Worm (Caenorhabditis elegans) whole organism, L4 larva: ENCODE data around the gene chw-1.
A peak's percentile ranks its signal among the peaks of the same experiment; 100 is the strongest.

ENCODE experiments used
- T20F7.1 ChIP-seq: fragments of 200-800 bp; sonication (Bioruptor generic); optimal IDR thresholded peaks from 2 replicates; lab custom pipeline; 2018; ENCODE audit warnings: mild to moderate bottlenecking, missing genetic modification characterization, missing compliant biosample characterization
- Y48G9A.11 ChIP-seq: fragments of 200-800 bp; sonication (Bioruptor generic); IDR thresholded peaks from 2 replicates; pipeline ENCODE4 v1.3.6; 2022; ENCODE audit warnings: missing genetic modification reagents, missing genetic modification characterization, missing compliant biosample characterization
- Y5F2A.4 ChIP-seq: fragments of 200-800 bp; sonication (Bioruptor generic); optimal IDR thresholded peaks from 2 replicates; lab custom pipeline; 2018; ENCODE audit warnings: mild to moderate bottlenecking, missing genetic modification characterization, missing compliant biosample characterization
- aha-1 ChIP-seq: fragments of 150-350 bp; peaks from one replicate; lab custom pipeline; 2014; ENCODE audit warnings: missing biosample characterization, missing genetic modification characterization
- aly-2 ChIP-seq: sonication (generic microtip); optimal IDR thresholded peaks from 2 replicates; lab custom pipeline; 2018; ENCODE audit warnings: missing biosample characterization, missing genetic modification characterization
- ama-1 ChIP-seq: fragments of 150-350 bp; optimal IDR thresholded peaks from 2 replicates; lab custom pipeline; 2014; ENCODE audit warnings: inconsistent platforms, mixed read lengths
- ces-1 ChIP-seq: fragments of 150-350 bp; sonication (generic microtip); optimal IDR thresholded peaks from 4 replicates; lab custom pipeline; 2014; ENCODE audit warnings: missing biosample characterization, missing genetic modification reagents, missing genetic modification characterization
- daf-16 ChIP-seq, 3 experiments: sonication (generic microtip); optimal IDR thresholded peaks; 2 replicates each; lab custom pipeline; 2016 to 2017; ENCODE audit warnings: missing genetic modification characterization in 3 of 3, missing genetic modification reagents in 3 of 3, mild to moderate bottlenecking in 2 of 3, missing compliant biosample characterization in 2 of 3, missing biosample characterization in 1 of 3, moderate library complexity in 1 of 3
- daf-19 ChIP-seq: fragments of 200-800 bp; sonication (Bioruptor generic); conservative IDR thresholded peaks from 2 replicates; pipeline ENCODE4 v1.3.6; 2022; ENCODE audit warnings: missing genetic modification characterization, missing compliant biosample characterization
- dpl-1 ChIP-seq: fragments of 150-350 bp; optimal IDR thresholded peaks from 2 replicates; lab custom pipeline; 2014; ENCODE audit warnings: missing biosample characterization, missing genetic modification reagents, missing genetic modification characterization
- duxl-1 ChIP-seq: sonication (generic microtip); optimal IDR thresholded peaks from 2 replicates; lab custom pipeline; 2016; ENCODE audit warnings: mild to moderate bottlenecking, missing genetic modification characterization, moderate library complexity, missing compliant biosample characterization; ENCODE audit not compliant: poor library complexity
- fkh-10 ChIP-seq: fragments of 150-350 bp; optimal IDR thresholded peaks from 2 replicates; lab custom pipeline; 2014; ENCODE audit warnings: missing biosample characterization, missing genetic modification reagents, missing genetic modification characterization
- fos-1 ChIP-seq: fragments of 150-350 bp; optimal IDR thresholded peaks from 2 replicates; lab custom pipeline; 2014; ENCODE audit warnings: missing biosample characterization, missing genetic modification characterization
- gei-8 ChIP-seq: fragments of 200-800 bp; sonication (Bioruptor generic); optimal IDR thresholded peaks from 2 replicates; lab custom pipeline; 2018; ENCODE audit warnings: mild to moderate bottlenecking, missing genetic modification characterization, missing compliant biosample characterization
- hlh-11 ChIP-seq: fragments of 200-800 bp; sonication (Bioruptor generic); optimal IDR thresholded peaks from 2 replicates; lab custom pipeline; 2018; ENCODE audit warnings: mild to moderate bottlenecking, missing genetic modification characterization, missing compliant biosample characterization
- hlh-30 ChIP-seq: sonication (generic microtip); optimal IDR thresholded peaks from 2 replicates; lab custom pipeline; 2017; ENCODE audit warnings: antibody characterized with exemption, mild to moderate bottlenecking, missing genetic modification characterization, missing compliant biosample characterization; ENCODE audit not compliant: insufficient read depth
- lin-1 ChIP-seq: fragments of 200-800 bp; sonication (Bioruptor generic); IDR thresholded peaks from 2 replicates; pipeline ENCODE4 v1.3.6; 2022; ENCODE audit warnings: missing genetic modification reagents, missing genetic modification characterization, missing compliant biosample characterization
- lin-13 ChIP-seq: fragments of 150-350 bp; optimal IDR thresholded peaks from 2 replicates; lab custom pipeline; 2014; ENCODE audit warnings: missing biosample characterization, missing genetic modification reagents, missing genetic modification characterization
- lir-3 ChIP-seq: sonication (generic microtip); optimal IDR thresholded peaks from 2 replicates; lab custom pipeline; 2016; ENCODE audit warnings: mild to moderate bottlenecking, missing genetic modification characterization, missing compliant biosample characterization
- mdl-1 ChIP-seq, 2 experiments: fragments of 150-350 bp in 1 of 2; sonication (generic microtip) in 1 of 2; optimal IDR thresholded peaks; 2 replicates each; lab custom pipeline; 2014 to 2017; ENCODE audit warnings: missing biosample characterization in 2 of 2, missing genetic modification characterization in 2 of 2
- mes-2 ChIP-seq: sonication (generic microtip); optimal IDR thresholded peaks from 2 replicates; lab custom pipeline; 2016; ENCODE audit warnings: missing genotype, mild to moderate bottlenecking, missing genetic modification characterization, missing compliant biosample characterization; ENCODE audit not compliant: poor library complexity, severe bottlenecking
- nhr-10 ChIP-seq: fragments of 150-350 bp; optimal IDR thresholded peaks from 2 replicates; lab custom pipeline; 2014; ENCODE audit warnings: missing biosample characterization, missing genetic modification characterization
- nhr-11 ChIP-seq: fragments of 150-350 bp; optimal IDR thresholded peaks from 2 replicates; lab custom pipeline; 2014; ENCODE audit warnings: missing biosample characterization, missing genetic modification characterization
- nhr-25 ChIP-seq: sonication (generic microtip); optimal IDR thresholded peaks from 2 replicates; lab custom pipeline; 2017; ENCODE audit warnings: missing genetic modification characterization, mild to moderate bottlenecking, missing compliant biosample characterization, antibody characterized with exemption, moderate library complexity, borderline replicate concordance; ENCODE audit not compliant: insufficient read depth
- nhr-48 ChIP-seq: sonication (generic microtip); optimal IDR thresholded peaks from 2 replicates; lab custom pipeline; 2016; ENCODE audit warnings: mild to moderate bottlenecking, missing genetic modification characterization, missing compliant biosample characterization
- pha-4 ChIP-seq, 2 experiments: fragments of 150-350 bp in 1 of 2; fragments of 200-800 bp in 1 of 2; sonication (Bioruptor generic) in 1 of 2; IDR thresholded peaks in 1 of 2; optimal IDR thresholded peaks in 1 of 2; 2 replicates each; pipeline versions ENCODE4 v1.3.6 to Lab custom; 2014 to 2022; ENCODE audit warnings: missing genetic modification characterization in 2 of 2, missing genetic modification reagents in 2 of 2, missing biosample characterization in 1 of 2, missing compliant biosample characterization in 1 of 2
- php-3 ChIP-seq: fragments of 200-800 bp; sonication (Bioruptor generic); IDR thresholded peaks from 2 replicates; pipeline ENCODE4 v1.3.6; 2022; ENCODE audit warnings: missing genetic modification reagents, missing genetic modification characterization, missing compliant biosample characterization
- sdz-12 ChIP-seq: fragments of 200-800 bp; sonication (Bioruptor generic); optimal IDR thresholded peaks from 2 replicates; lab custom pipeline; 2018; ENCODE audit warnings: mild to moderate bottlenecking, missing genetic modification characterization, missing compliant biosample characterization
- snpc-4 ChIP-seq: fragments of 150-350 bp; optimal IDR thresholded peaks from 2 replicates; lab custom pipeline; 2014; ENCODE audit warnings: missing biosample characterization, missing genetic modification characterization
- tag-97 ChIP-seq: fragments of 200-800 bp; sonication (Bioruptor generic); IDR thresholded peaks from 2 replicates; pipeline ENCODE4 v1.3.6; 2022; ENCODE audit warnings: missing genetic modification characterization, missing compliant biosample characterization
- unc-39 ChIP-seq: sonication (generic microtip); optimal IDR thresholded peaks from 2 replicates; lab custom pipeline; 2017; ENCODE audit warnings: missing biosample characterization, missing genetic modification characterization
- unc-62 ChIP-seq, 3 experiments: fragments of 150-350 bp in 1 of 3; sonication (generic microtip); optimal IDR thresholded peaks in 2 of 3; peaks in 1 of 3; 1 replicate in 1 of 3; 2 replicates in 2 of 3; lab custom pipeline; 2014 to 2017; ENCODE audit warnings: missing biosample characterization in 3 of 3, missing genetic modification characterization in 3 of 3, missing genetic modification reagents in 3 of 3, missing genotype in 1 of 3
- zfp-2 ChIP-seq: sonication (generic microtip); optimal IDR thresholded peaks from 2 replicates; lab custom pipeline; 2016; ENCODE audit warnings: mild to moderate bottlenecking, missing genetic modification characterization, missing compliant biosample characterization
- zip-11 ChIP-seq: fragments of 200-800 bp; sonication (Bioruptor generic); IDR thresholded peaks from 2 replicates; pipeline ENCODE4 v1.3.6; 2022; ENCODE audit warnings: missing genetic modification characterization, missing compliant biosample characterization
- zip-2 ChIP-seq: fragments of 150-350 bp; optimal IDR thresholded peaks from 2 replicates; lab custom pipeline; 2014; ENCODE audit warnings: missing biosample characterization, missing genetic modification characterization

chw-1 gene

DNA sequence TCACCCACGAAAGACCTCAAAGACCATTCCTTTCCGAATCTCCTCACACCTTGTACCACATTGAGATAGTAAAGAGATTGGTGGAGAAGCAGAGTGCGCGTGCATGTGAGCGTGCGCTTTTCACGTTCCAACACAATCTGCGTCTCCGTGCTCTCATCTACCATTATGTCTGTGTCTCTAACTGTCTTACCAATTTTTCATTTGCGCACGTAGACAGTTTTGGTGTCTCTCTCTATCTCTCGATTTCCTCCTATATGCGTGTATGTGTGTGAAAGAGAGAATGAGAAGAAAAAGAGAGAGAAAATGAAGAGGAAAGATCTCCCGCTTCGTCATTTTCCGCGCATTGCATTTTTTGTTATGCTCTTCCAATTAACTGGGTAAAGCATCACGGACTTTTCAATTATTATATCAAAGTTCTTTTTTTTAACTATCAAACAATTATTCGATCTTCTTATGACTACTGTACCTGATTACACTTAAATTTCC lies 4.6 kb downstream of the chw-1 start (continued):
- no peak for TF ChIP-seq aly-2
- TF ChIP-seq zip-2 (tag; lab: Kevin White, UChicago) = peak; percentile 52
- no peak for TF ChIP-seq daf-19 (GFP tag; lab: Robert Waterston, UW)
- peak; percentile 80 for TF ChIP-seq gei-8 (GFP tag; lab: Kevin White, UChicago)
- TF ChIP-seq pha-4 (GFP tag; IDR thresholded peaks at IDR 0.05; lab: Robert Waterston, UW) = peak; percentile 75
- TF ChIP-seq pha-4 (tag; optimal IDR thresholded peaks at IDR 0.05; lab: Kevin White, UChicago) = peak; percentile 89
- TF ChIP-seq fos-1 (tag; lab: Kevin White, UChicago) = peak; percentile 13
- TF ChIP-seq nhr-48 = peak; percentile 93
- TF ChIP-seq zfp-2 (tag; lab: Kevin White, UChicago) = peak; percentile 2
- TF ChIP-seq nhr-10 (tag; lab: Kevin White, UChicago) = peak; percentile 89
- peak; percentile 37 for TF ChIP-seq ces-1 (GFP tag; lab: Kevin White, UChicago)
- peak; percentile 90 for TF ChIP-seq lin-13 (GFP tag; lab: Kevin White, UChicago)

DNA sequence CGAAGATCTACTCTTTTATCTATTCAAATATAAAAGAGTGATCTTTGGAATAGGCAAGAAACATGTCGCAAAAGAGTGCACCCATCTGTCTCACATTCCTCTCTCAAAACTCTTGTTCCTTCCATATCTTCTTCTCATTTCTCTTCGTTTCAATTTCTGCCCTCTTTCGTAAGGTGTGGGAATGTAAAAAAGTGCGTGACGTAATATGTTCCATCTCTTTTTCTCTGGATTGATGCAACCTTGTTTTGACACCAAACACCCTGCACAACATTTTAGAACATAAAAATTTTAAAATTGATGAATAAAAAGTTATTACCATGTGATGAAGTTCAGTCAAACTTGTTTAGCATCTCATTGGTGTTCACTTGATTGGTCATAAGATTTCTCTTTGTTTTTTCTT lies 5.0 kb downstream of the chw-1 start:
- TF ChIP-seq nhr-25 = no peak
- TF ChIP-seq daf-19 (GFP tag; lab: Robert Waterston, UW) = no peak
- no peak for TF ChIP-seq lin-1 (GFP tag; lab: Robert Waterston, UW)
- TF ChIP-seq nhr-48 = no peak
- TF ChIP-seq dpl-1 (GFP tag; lab: Kevin White, UChicago) = no peak
- no peak for TF ChIP-seq tag-97 (GFP tag; lab: Robert Waterston, UW)
- no peak for TF ChIP-seq hlh-11 (tag; lab: Kevin White, UChicago)
- no peak for TF ChIP-seq unc-39 (tag; lab: Kevin White, UChicago)
- no peak for TF ChIP-seq snpc-4
- no peak for TF ChIP-seq nhr-11 (tag; lab: Kevin White, UChicago)
- no peak for TF ChIP-seq Y5F2A.4
- no peak for TF ChIP-seq pha-4 (GFP tag; IDR thresholded peaks at IDR 0.05; lab: Robert Waterston, UW)
- TF ChIP-seq pha-4 (tag; optimal IDR thresholded peaks at IDR 0.05; lab: Kevin White, UChicago) = no peak
- TF ChIP-seq lir-3 (tag; lab: Kevin White, UChicago) = no peak
- no peak for TF ChIP-seq T20F7.1 (GFP tag; lab: Kevin White, UChicago)
- no peak for TF ChIP-seq duxl-1 (tag; lab: Kevin White, UChicago)
- peak; percentile 71 for TF ChIP-seq hlh-30 (tag; lab: Kevin White, UChicago)
- TF ChIP-seq ama-1 = peak; percentile 58
- TF ChIP-seq daf-16 (GFP tag; optimal IDR thresholded peaks at IDR 0.05; lab: Kevin White, UChicago) = no peak
- TF ChIP-seq daf-16 (tag; optimal IDR thresholded peaks at IDR 0.05; lab: Kevin White, UChicago) = peak; percentile 15
- peak; percentile 2 for TF ChIP-seq mes-2 (tag; lab: Kevin White, UChicago)
- no peak for TF ChIP-seq sdz-12 (GFP tag; lab: Kevin White, UChicago)
- no peak for TF ChIP-seq php-3 (GFP tag; lab: Robert Waterston, UW)
- no peak for TF ChIP-seq zip-11 (GFP tag; lab: Robert Waterston, UW)
- no peak for TF ChIP-seq fkh-10 (GFP tag; lab: Kevin White, UChicago)

DNA sequence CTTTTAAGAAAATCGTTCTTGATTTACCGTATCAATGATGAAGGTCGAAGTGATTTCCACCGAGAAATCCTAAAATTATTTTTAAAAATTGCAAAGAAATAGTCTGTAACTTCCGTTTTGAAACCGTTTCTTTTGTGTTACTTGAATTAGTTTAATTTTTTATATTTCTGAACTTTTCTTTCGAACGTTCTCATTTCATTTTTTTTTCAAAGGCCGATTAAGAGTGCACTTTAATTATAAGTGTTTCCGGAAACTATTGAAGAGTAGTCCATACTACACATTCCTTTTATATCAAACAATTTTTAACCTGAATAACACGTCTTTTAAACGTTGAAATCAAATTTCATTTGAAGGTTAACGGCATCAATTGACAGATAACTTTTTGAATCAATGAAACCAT lies 5.6 kb downstream of the chw-1 start:
- TF ChIP-seq mdl-1 (tag; optimal IDR thresholded peaks at IDR 0.05; lab: Kevin White, UChicago) (no peak), aha-1 (peak; percentile 13), unc-62 (GFP tag; optimal IDR thresholded peaks at IDR 0.05 in 1 of 2; lab: Kevin White, UChicago) (peak in 1 of 2 experiments; percentile 90), unc-62 (tag; optimal IDR thresholded peaks at IDR 0.05; lab: Kevin White, UChicago) (no peak), Y48G9A.11 (GFP tag; lab: Robert Waterston, UW) (no peak)
